Fruit fly (Drosophila melanogaster) whole organism, embryonic: ENCODE measurements around the gene CG33643.

Experiments used
- Abd-B ChIP-seq: fragments of 200-800 bp; sonication (Bioruptor generic); optimal IDR thresholded peaks from 2 replicates; lab custom pipeline; 2018; ENCODE audit warnings: missing biosample characterization, mild to moderate bottlenecking, missing genetic modification characterization, moderate library complexity
- Aef1 ChIP-seq: fragments of 200-800 bp; sonication (Bioruptor generic); IDR thresholded peaks from 3 replicates; pipeline ENCODE4 v1.3.6; 2022; ENCODE audit warnings: missing biosample characterization, missing genetic modification characterization
- Atf-2 ChIP-seq: fragments of 200-800 bp; sonication (Bioruptor generic); optimal IDR thresholded peaks from 2 replicates; lab custom pipeline; 2016; ENCODE audit warnings: missing biosample characterization, missing genetic modification characterization
- Atf3 ChIP-seq: fragments of 200-800 bp; sonication (Bioruptor generic); optimal IDR thresholded peaks from 3 replicates; lab custom pipeline; 2016; ENCODE audit warnings: missing biosample characterization, missing genetic modification characterization
- CG10147 ChIP-seq: fragments of 200-800 bp; sonication (Bioruptor generic); optimal IDR thresholded peaks from 2 replicates; lab custom pipeline; 2019; ENCODE audit warnings: missing biosample characterization, mild to moderate bottlenecking, missing genetic modification characterization, moderate library complexity
- CG10431 ChIP-seq: fragments of 200-800 bp; sonication (Bioruptor generic); optimal IDR thresholded peaks from 3 replicates; lab custom pipeline; 2018; ENCODE audit warnings: missing biosample characterization, mild to moderate bottlenecking, missing genetic modification characterization
- CG11093 ChIP-seq: fragments of 200-800 bp; sonication (Bioruptor generic); IDR thresholded peaks from 3 replicates; pipeline ENCODE4 v1.3.6; 2022; ENCODE audit warnings: missing biosample characterization, missing genetic modification characterization
- CG1233 ChIP-seq: fragments of 200-800 bp; sonication (Bioruptor generic); optimal IDR thresholded peaks from 4 replicates; lab custom pipeline; 2018; ENCODE audit warnings: missing biosample characterization, mild to moderate bottlenecking, missing genetic modification characterization
- CG12769 ChIP-seq: fragments of 200-800 bp; sonication (Bioruptor generic); optimal IDR thresholded peaks from 2 replicates; lab custom pipeline; 2019; ENCODE audit warnings: missing biosample characterization, mild to moderate bottlenecking, missing genetic modification characterization, moderate library complexity
- CG13296 ChIP-seq: fragments of 200-800 bp; sonication (Bioruptor generic); optimal IDR thresholded peaks from 3 replicates; lab custom pipeline; 2018; ENCODE audit warnings: missing biosample characterization, mild to moderate bottlenecking, missing genetic modification characterization
- CG13624 ChIP-seq: fragments of 200-800 bp; sonication (Bioruptor generic); optimal IDR thresholded peaks from 2 replicates; lab custom pipeline; 2016; ENCODE audit warnings: missing biosample characterization, missing genetic modification characterization
- CG1647 ChIP-seq: fragments of 200-800 bp; sonication (Bioruptor generic); optimal IDR thresholded peaks from 3 replicates; lab custom pipeline; 2016; ENCODE audit warnings: missing biosample characterization, missing genetic modification characterization
- CG16779 ChIP-seq: fragments of 200-800 bp; sonication (Bioruptor generic); IDR thresholded peaks from 2 replicates; pipeline ENCODE4 v1.3.6; 2022; ENCODE audit warnings: missing biosample characterization, missing genetic modification characterization
- CG18599 ChIP-seq: fragments of 200-800 bp; sonication (Bioruptor generic); optimal IDR thresholded peaks from 3 replicates; lab custom pipeline; 2017; ENCODE audit warnings: missing biosample characterization, missing genetic modification characterization, mild to moderate bottlenecking, moderate library complexity, missing genetic modification reagents
- CG2678 ChIP-seq: fragments of 200-800 bp; sonication (Bioruptor generic); optimal IDR thresholded peaks from 3 replicates; lab custom pipeline; 2019; ENCODE audit warnings: missing biosample characterization, mild to moderate bottlenecking, missing genetic modification characterization, moderate library complexity
- CG30020 ChIP-seq: fragments of 200-800 bp; optimal IDR thresholded peaks from 2 replicates; lab custom pipeline; 2019; ENCODE audit warnings: missing biosample characterization, mild to moderate bottlenecking, missing genetic modification characterization, moderate library complexity
- CG3163 ChIP-seq: fragments of 200-800 bp; sonication (Bioruptor generic); optimal IDR thresholded peaks from 3 replicates; lab custom pipeline; 2016; ENCODE audit warnings: missing biosample characterization, missing genetic modification characterization
- CG32772 ChIP-seq: fragments of 200-800 bp; sonication (Bioruptor generic); IDR thresholded peaks from 2 replicates; pipeline ENCODE4 v1.3.6; 2022; ENCODE audit warnings: missing biosample characterization, missing genetic modification characterization
- CG33213 ChIP-seq: fragments of 200-800 bp; sonication (Bioruptor generic); optimal IDR thresholded peaks from 3 replicates; lab custom pipeline; 2016; ENCODE audit warnings: missing biosample characterization, missing genetic modification characterization
- CG4328 ChIP-seq: fragments of 200-800 bp; sonication (Bioruptor generic); optimal IDR thresholded peaks from 3 replicates; lab custom pipeline; 2017; ENCODE audit warnings: missing biosample characterization, missing genetic modification reagents, missing genetic modification characterization
- CG8944 ChIP-seq: fragments of 200-800 bp; sonication (Bioruptor generic); optimal IDR thresholded peaks from 3 replicates; lab custom pipeline; 2016; ENCODE audit warnings: missing biosample characterization, missing genetic modification characterization
- CHES-1-like ChIP-seq: fragments of 200-800 bp; sonication (Bioruptor generic); optimal IDR thresholded peaks from 2 replicates; lab custom pipeline; 2016; ENCODE audit warnings: missing biosample characterization, missing genetic modification characterization
- CkIIα-i1 ChIP-seq: fragments of 200-800 bp; sonication (Bioruptor generic); IDR thresholded peaks from 2 replicates; pipeline ENCODE4 v1.3.6; 2022; ENCODE audit warnings: missing biosample characterization, missing genetic modification characterization
- Dek ChIP-seq: fragments of 200-800 bp; sonication (Bioruptor generic); optimal IDR thresholded peaks from 3 replicates; lab custom pipeline; 2019; ENCODE audit warnings: missing biosample characterization, mild to moderate bottlenecking, missing genetic modification characterization, moderate library complexity
- Doc3 ChIP-seq: fragments of 200-800 bp; sonication (Bioruptor generic); IDR thresholded peaks from 3 replicates; pipeline ENCODE4 v1.3.6; 2022; ENCODE audit warnings: missing biosample characterization, missing genetic modification characterization; ENCODE audit not compliant: partially characterized antibody
- Drgx ChIP-seq: fragments of 200-800 bp; sonication (Bioruptor generic); IDR thresholded peaks from 2 replicates; pipeline ENCODE4 v1.3.6; 2022; ENCODE audit warnings: missing biosample characterization, missing genetic modification characterization
- Elba2 ChIP-seq: fragments of 200-800 bp; sonication (Bioruptor generic); optimal IDR thresholded peaks from 3 replicates; lab custom pipeline; 2016; ENCODE audit warnings: missing biosample characterization, missing genetic modification characterization
- HLH54F ChIP-seq: fragments of 200-800 bp; sonication (Bioruptor generic); optimal IDR thresholded peaks from 3 replicates; lab custom pipeline; 2016; ENCODE audit warnings: missing biosample characterization, missing genetic modification characterization
- Jarid2 ChIP-seq: fragments of 200-800 bp; sonication (Bioruptor generic); optimal IDR thresholded peaks from 3 replicates; lab custom pipeline; 2017; ENCODE audit warnings: mild to moderate bottlenecking, missing biosample characterization, missing genetic modification reagents, missing genetic modification characterization
- MTF-1 ChIP-seq: fragments of 200-800 bp; sonication (Bioruptor generic); optimal IDR thresholded peaks from 2 replicates; lab custom pipeline; 2018; ENCODE audit warnings: missing biosample characterization, mild to moderate bottlenecking, missing genetic modification characterization, borderline replicate concordance
- Max ChIP-seq: fragments of 200-800 bp; sonication (Bioruptor generic); optimal IDR thresholded peaks from 2 replicates; lab custom pipeline; 2016; ENCODE audit warnings: missing biosample characterization, mild to moderate bottlenecking, missing genetic modification characterization
- Mes4 ChIP-seq: fragments of 200-800 bp; sonication (Bioruptor generic); optimal IDR thresholded peaks from 2 replicates; lab custom pipeline; 2016; ENCODE audit warnings: missing biosample characterization, missing genetic modification characterization
- Oli ChIP-seq: fragments of 200-800 bp; sonication (Bioruptor generic); optimal IDR thresholded peaks from 2 replicates; lab custom pipeline; 2018; ENCODE audit warnings: missing biosample characterization, mild to moderate bottlenecking, missing genetic modification characterization, moderate library complexity
- Sin3A ChIP-seq: fragments of >200 bp; optimal IDR thresholded peaks from 2 replicates; lab custom pipeline; 2018
- ac ChIP-seq: fragments of 200-800 bp; sonication (Bioruptor generic); optimal IDR thresholded peaks from 3 replicates; lab custom pipeline; 2017; ENCODE audit warnings: missing biosample characterization, mild to moderate bottlenecking, missing genetic modification characterization
- aop ChIP-seq: fragments of 200-800 bp; sonication (Bioruptor generic); IDR thresholded peaks from 2 replicates; pipeline ENCODE4 v1.3.6; 2022; ENCODE audit warnings: missing biosample characterization, missing genetic modification characterization
- bbx ChIP-seq: fragments of 200-800 bp; sonication (Bioruptor generic); IDR thresholded peaks from 2 replicates; pipeline ENCODE4 v1.3.6; 2022; ENCODE audit warnings: missing biosample characterization, missing genetic modification characterization; ENCODE audit not compliant: partially characterized antibody
- br ChIP-seq: fragments of >200 bp; optimal IDR thresholded peaks from 2 replicates; lab custom pipeline; 2017
- dysf ChIP-seq: fragments of 200-800 bp; sonication (Bioruptor generic); IDR thresholded peaks from 3 replicates; pipeline ENCODE4 v1.3.6; 2022; ENCODE audit warnings: missing biosample characterization, missing genetic modification characterization
- gem ChIP-seq: fragments of 200-800 bp; sonication (Bioruptor generic); optimal IDR thresholded peaks from 2 replicates; lab custom pipeline; 2019; ENCODE audit warnings: missing biosample characterization, mild to moderate bottlenecking, missing genetic modification characterization, moderate library complexity
- hbn ChIP-seq: fragments of 200-800 bp; sonication (Bioruptor generic); IDR thresholded peaks from 2 replicates; pipeline ENCODE4 v1.3.6; 2022; ENCODE audit warnings: missing biosample characterization, missing genetic modification characterization; ENCODE audit not compliant: partially characterized antibody
- jing ChIP-seq: fragments of 200-800 bp; sonication (Bioruptor generic); optimal IDR thresholded peaks from 2 replicates; lab custom pipeline; 2018; ENCODE audit warnings: missing biosample characterization, mild to moderate bottlenecking, missing genetic modification characterization
- nerfin-2 ChIP-seq: fragments of 200-800 bp; sonication (Bioruptor generic); IDR thresholded peaks from 2 replicates; pipeline ENCODE4 v1.3.6; 2022; ENCODE audit warnings: missing biosample characterization, missing genetic modification characterization; ENCODE audit not compliant: partially characterized antibody
- oc ChIP-seq: fragments of 200-800 bp; sonication (Bioruptor generic); optimal IDR thresholded peaks from 2 replicates; lab custom pipeline; 2018; ENCODE audit warnings: missing biosample characterization, mild to moderate bottlenecking, missing genetic modification characterization, moderate library complexity
- odd ChIP-seq: fragments of 200-800 bp; sonication (Bioruptor generic); optimal IDR thresholded peaks from 2 replicates; lab custom pipeline; 2017; ENCODE audit warnings: missing biosample characterization, mild to moderate bottlenecking, missing genetic modification characterization
- sna ChIP-seq: fragments of 200-800 bp; sonication (Bioruptor generic); IDR thresholded peaks from 2 replicates; pipeline ENCODE4 v1.3.6; 2022; ENCODE audit warnings: missing biosample characterization, missing genetic modification characterization; ENCODE audit not compliant: partially characterized antibody
- stc ChIP-seq: fragments of 200-800 bp; sonication (Bioruptor generic); IDR thresholded peaks from 2 replicates; pipeline ENCODE4 v1.3.6; 2022; ENCODE audit warnings: missing biosample characterization, missing genetic modification characterization
- tio ChIP-seq: fragments of 200-800 bp; sonication (Bioruptor generic); optimal IDR thresholded peaks from 2 replicates; lab custom pipeline; 2017; ENCODE audit warnings: missing biosample characterization, missing genetic modification characterization, inconsistent platforms
- twi ChIP-seq: fragments of 200-800 bp; optimal IDR thresholded peaks from 2 replicates; lab custom pipeline; 2019; ENCODE audit warnings: missing biosample characterization, mild to moderate bottlenecking, missing genetic modification characterization, moderate library complexity
- zen2 ChIP-seq: fragments of 200-800 bp; sonication (Bioruptor generic); IDR thresholded peaks from 3 replicates; pipeline ENCODE4 v1.3.6; 2022; ENCODE audit warnings: missing biosample characterization, missing genetic modification characterization; ENCODE audit not compliant: partially characterized antibody

Gene CG33643

dm6 chr2L:13514945-13515687, 15.8 kb upstream of the CG33643 start:
- TF ChIP-seq Sin3A (lab: Kevin White, UChicago) (no peak), gem (peak; percentile 81), CG12769 (no peak), Atf3 (GFP tag; lab: Kevin White, UChicago) (peak; percentile 36), CG33213 (peak; percentile 83), MTF-1 (no peak), CkIIα-i1 (GFP tag; lab: Robert Waterston, UW) (no peak; the same call in 1 of the 2 replicates), CG13296 (GFP tag; lab: Kevin White, UChicago) (peak; percentile 62), sna (GFP tag; lab: Robert Waterston, UW) (no peak), CG2678 (peak; percentile 82), stc (peak; percentile 81), Atf-2 (peak; percentile 60), CG18599 (peak; percentile 80), CG1647 (peak; percentile 81), CG10431 (GFP tag; lab: Kevin White, UChicago) (no peak), odd (GFP tag; lab: Kevin White, UChicago) (no peak), Jarid2 (GFP tag; lab: Kevin White, UChicago) (peak; percentile 4), HLH54F (GFP tag; lab: Kevin White, UChicago) (peak; percentile 43), tio (GFP tag; lab: Kevin White, UChicago) (peak; percentile 9), Max (peak; percentile 60), CG8944 (GFP tag; lab: Kevin White, UChicago) (peak; percentile 51), CG13624 (GFP tag; lab: Kevin White, UChicago) (peak; percentile 90), CG16779 (peak; percentile 69), oc (peak; percentile 30), hbn (GFP tag; lab: Robert Waterston, UW) (no peak), CG11093 (peak; percentile 72), CG3163 (GFP tag; lab: Kevin White, UChicago) (peak; percentile 62), Elba2 (GFP tag; lab: Kevin White, UChicago) (no peak), jing (GFP tag; lab: Kevin White, UChicago) (peak; percentile 7), Oli (tag; lab: Kevin White, UChicago) (peak; percentile 70), br (lab: Kevin White, UChicago) (no peak), Aef1 (GFP tag; lab: Robert Waterston, UW) (peak; percentile 81), CG32772 (GFP tag; lab: Robert Waterston, UW) (peak; percentile 75), nerfin-2 (no peak), CG30020 (tag; lab: Kevin White, UChicago) (no peak), dysf (GFP tag; lab: Robert Waterston, UW) (peak; percentile 66), CG4328 (no peak), zen2 (GFP tag; lab: Robert Waterston, UW) (no peak), CG1233 (GFP tag; lab: Kevin White, UChicago) (peak; percentile 72), ac (GFP tag; lab: Kevin White, UChicago) (no peak), CHES-1-like (GFP tag; lab: Kevin White, UChicago) (peak; percentile 29), Abd-B (GFP tag; lab: Kevin White, UChicago) (peak; percentile 70), Doc3 (no peak), Dek (tag; lab: Kevin White, UChicago) (peak; percentile 67), Mes4 (GFP tag; lab: Kevin White, UChicago) (peak; percentile 60), Drgx (GFP tag; lab: Robert Waterston, UW) (peak; percentile 46), aop (no peak), twi (tag; lab: Kevin White, UChicago) (peak; percentile 94), bbx (GFP tag; lab: Robert Waterston, UW) (no peak), CG10147 (GFP tag; lab: Kevin White, UChicago) (peak; percentile 64)
